Worm (Caenorhabditis elegans): ENCODE results near the gene flr-1.
A peak's percentile ranks its signal among the peaks of the same experiment; 100 is the strongest.

flr-1 gene

DNA sequence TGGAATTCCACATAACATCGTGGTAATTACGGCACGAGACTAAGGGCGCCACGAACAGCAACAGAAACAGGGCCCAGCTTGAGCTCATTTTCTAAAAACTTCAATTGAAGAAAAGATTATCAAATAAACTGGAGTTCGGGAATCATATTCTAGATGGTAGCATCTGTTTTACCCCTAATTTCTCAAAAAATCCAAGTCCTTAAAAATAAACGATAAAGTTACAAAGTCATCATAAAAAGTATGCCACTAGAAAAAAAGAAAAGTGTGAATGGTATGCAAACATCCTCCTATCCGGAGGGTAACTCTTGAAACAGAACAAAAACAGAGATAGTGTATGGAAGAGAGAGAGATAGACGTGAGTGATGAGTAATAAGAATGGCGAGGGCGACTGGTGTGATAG, 21.0 kb upstream of the flr-1 start, which contains the start of gene efn-3:
Gene efn-3 (minus strand): TSS at position 101 of the 400 bp plus-strand sequence.
- no peak for TF ChIP-seq ztf-29 (GFP tag; IDR thresholded peaks at IDR 0.05)
- TF ChIP-seq flt-1 (GFP tag; IDR thresholded peaks at IDR 0.05), result no peak
- TF ChIP-seq cog-1 (tag; optimal IDR thresholded peaks at IDR 0.05), result no peak
- TF ChIP-seq klf-2 (GFP tag; conservative IDR thresholded peaks at IDR 0.05), result no peak
- no peak for TF ChIP-seq tab-1 (GFP tag; IDR thresholded peaks at IDR 0.05)
- TF ChIP-seq med-1 (GFP tag; optimal IDR thresholded peaks at IDR 0.05; ENCODE audit: insufficient read depth), result no peak
- TF ChIP-seq T22C8.4 (GFP tag; IDR thresholded peaks at IDR 0.05), result no peak
- no peak for TF ChIP-seq ref-1 (GFP tag; conservative IDR thresholded peaks at IDR 0.05)
- no peak for TF ChIP-seq ztf-23 (GFP tag; IDR thresholded peaks at IDR 0.05)

DNA sequence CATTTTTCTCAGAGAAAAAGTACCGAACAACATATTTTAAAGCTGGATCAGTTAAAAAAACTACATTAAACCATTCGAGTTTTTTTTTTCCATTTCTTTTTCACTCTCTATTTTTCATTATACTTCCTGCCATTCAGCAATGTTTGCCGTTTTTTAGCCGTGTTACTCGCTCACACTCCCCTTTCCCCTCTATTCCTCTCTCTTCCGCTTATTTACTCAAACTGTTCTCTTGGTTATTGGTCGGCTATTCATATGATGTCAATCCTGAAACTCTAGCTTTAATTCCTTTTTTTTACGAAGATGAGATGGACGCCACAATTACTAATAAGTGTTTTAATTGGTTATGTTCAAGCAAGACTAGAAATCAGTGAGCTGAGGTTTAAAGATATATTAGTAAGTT, 15.5 kb upstream of the flr-1 start, which contains the start of gene tre-4:
Gene tre-4 (plus strand): TSS at position 301 of the 400 bp plus-strand sequence.
- TF ChIP-seq ztf-29 (GFP tag; IDR thresholded peaks at IDR 0.05) (no peak), ztf-23 (GFP tag; IDR thresholded peaks at IDR 0.05) (no peak), T22C8.4 (GFP tag; IDR thresholded peaks at IDR 0.05) (no peak), ref-1 (GFP tag; conservative IDR thresholded peaks at IDR 0.05) (no peak), klf-2 (GFP tag; conservative IDR thresholded peaks at IDR 0.05) (no peak), tab-1 (GFP tag; IDR thresholded peaks at IDR 0.05) (no peak), flt-1 (GFP tag; IDR thresholded peaks at IDR 0.05) (no peak), cog-1 (tag; optimal IDR thresholded peaks at IDR 0.05) (no peak), med-1 (GFP tag; optimal IDR thresholded peaks at IDR 0.05; ENCODE audit: insufficient read depth) (no peak)

DNA sequence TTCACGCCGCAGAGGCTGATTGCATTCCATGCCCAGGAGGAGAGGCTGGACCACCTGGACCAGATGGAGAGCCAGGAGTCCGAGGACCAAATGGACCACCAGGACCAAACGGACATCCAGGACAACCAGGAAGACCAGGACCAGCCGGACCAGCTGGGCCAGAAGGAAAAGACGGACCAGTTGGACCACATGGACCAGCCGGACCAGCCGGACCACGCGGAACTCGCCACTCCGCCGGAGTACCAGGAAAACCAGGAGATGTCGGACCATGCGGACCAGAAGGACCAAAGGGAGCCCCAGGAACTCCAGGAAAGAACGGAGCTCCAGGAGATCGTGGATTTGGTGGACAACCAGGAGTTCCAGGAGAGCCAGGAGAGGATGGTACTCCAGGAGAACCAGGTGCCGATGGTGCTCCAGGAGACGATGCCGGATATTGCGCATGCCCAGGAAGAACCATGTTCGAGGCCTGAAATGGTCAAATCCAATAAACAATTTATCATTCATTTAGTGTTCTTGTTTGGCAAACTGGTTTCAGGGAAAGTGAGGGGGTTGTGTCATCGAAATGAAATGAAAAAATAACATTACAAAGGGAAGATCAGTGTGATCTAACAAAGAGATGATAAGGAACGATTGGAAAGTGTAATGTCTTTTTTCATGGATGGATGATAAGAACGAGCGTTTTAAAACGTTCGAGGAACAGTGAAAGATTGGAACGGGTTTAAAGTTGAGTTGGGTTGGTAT, 13.7 kb upstream of the flr-1 start:
- no peak for TF ChIP-seq flt-1 (GFP tag; IDR thresholded peaks at IDR 0.05)
- TF ChIP-seq klf-2 (GFP tag; conservative IDR thresholded peaks at IDR 0.05), result no peak
- no peak for TF ChIP-seq ztf-23 (GFP tag; IDR thresholded peaks at IDR 0.05)
- no peak for TF ChIP-seq cog-1 (tag; optimal IDR thresholded peaks at IDR 0.05)
- TF ChIP-seq tab-1 (GFP tag; IDR thresholded peaks at IDR 0.05), result no peak
- no peak for TF ChIP-seq med-1 (GFP tag; optimal IDR thresholded peaks at IDR 0.05; ENCODE audit: insufficient read depth)
- no peak for TF ChIP-seq T22C8.4 (GFP tag; IDR thresholded peaks at IDR 0.05)
- no peak for TF ChIP-seq ztf-29 (GFP tag; IDR thresholded peaks at IDR 0.05)
- TF ChIP-seq ref-1 (GFP tag; conservative IDR thresholded peaks at IDR 0.05), result no peak

DNA sequence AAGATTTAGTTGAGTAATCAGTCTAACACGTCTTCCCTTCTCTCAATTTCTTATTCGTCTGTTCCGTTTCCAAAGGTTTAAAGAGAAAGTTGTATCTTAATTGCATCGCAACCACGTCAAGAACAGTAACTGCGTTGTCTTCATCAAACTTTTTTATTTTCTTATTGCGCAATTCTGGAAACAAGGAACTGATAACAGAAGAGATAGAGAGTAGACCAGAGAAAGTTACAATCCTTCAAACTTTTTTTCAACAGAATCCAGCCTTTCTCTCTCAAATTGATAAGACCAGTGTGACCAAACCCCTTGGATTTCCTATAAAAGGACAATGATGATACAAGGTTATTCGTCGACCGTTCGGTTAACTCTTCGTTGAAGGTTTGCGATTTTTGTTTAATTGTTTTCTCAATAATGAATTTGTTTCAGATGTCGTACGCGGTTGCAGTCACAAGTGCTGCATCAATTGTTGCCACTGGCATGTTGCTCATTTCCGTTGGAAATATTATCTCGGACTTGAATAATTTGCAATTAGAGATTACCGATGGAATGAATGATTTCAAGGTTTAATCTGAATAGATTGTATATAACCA, 12.8 kb upstream of the flr-1 start, which contains the start of gene col-184:
Gene col-184 (plus strand): TSS at position 409 of the 587 bp plus-strand sequence.
- TF ChIP-seq cog-1 (tag; optimal IDR thresholded peaks at IDR 0.05) (no peak), flt-1 (GFP tag; IDR thresholded peaks at IDR 0.05) (no peak), klf-2 (GFP tag; conservative IDR thresholded peaks at IDR 0.05) (no peak), ref-1 (GFP tag; conservative IDR thresholded peaks at IDR 0.05) (no peak), T22C8.4 (GFP tag; IDR thresholded peaks at IDR 0.05) (no peak), tab-1 (GFP tag; IDR thresholded peaks at IDR 0.05) (no peak), ztf-29 (GFP tag; IDR thresholded peaks at IDR 0.05) (no peak), med-1 (GFP tag; optimal IDR thresholded peaks at IDR 0.05; ENCODE audit: insufficient read depth) (no peak), ztf-23 (GFP tag; IDR thresholded peaks at IDR 0.05) (no peak)

DNA sequence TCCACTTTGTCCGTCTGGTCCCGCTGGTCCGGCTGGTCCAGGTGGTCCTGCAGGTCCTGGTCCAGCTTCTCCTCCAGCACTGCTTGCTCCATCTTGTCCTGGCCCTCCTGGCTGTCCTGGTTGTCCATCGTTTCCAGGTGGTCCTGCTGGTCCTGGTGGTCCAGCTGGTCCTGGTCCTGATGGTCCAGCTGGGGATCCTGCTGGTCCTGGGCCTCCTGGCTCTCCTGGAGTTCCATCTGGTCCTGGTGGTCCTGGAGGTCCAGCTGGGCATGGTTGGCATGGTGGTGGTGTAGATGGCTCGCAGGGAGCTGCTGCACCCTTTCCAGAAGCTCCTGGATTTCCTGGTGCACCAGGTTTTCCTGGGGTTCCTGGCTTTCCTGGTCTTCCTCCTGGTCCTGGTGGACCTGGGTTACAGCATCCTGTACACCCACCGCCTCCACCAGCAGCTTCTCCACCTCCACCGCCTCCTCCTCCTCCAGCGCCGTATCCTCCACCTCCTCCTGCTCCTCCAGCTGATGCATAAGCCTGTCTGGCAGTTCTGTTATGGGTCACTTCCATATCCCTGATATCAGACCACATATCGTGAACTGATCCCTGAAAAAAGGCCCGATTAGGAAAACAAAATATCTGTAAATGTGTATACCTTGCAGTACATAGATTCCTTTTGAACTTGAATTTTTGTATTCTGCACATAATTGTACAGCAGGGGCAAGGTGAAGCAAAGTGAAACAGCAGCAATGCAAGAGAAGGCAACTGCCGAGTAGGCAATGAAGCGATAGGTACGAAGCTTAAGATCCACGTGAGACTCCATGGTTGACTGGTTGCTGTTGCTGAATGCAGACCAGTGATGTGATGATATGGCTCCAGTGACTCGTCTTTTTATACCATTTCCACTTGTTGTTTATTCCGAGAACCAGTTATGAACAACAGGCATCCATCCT, 10.9 kb upstream of the flr-1 start, which contains the start of gene col-183:
Gene col-183 (minus strand): TSS at position 839 of the 941 bp plus-strand sequence.
- TF ChIP-seq tab-1 (GFP tag; IDR thresholded peaks at IDR 0.05) (no peak), flt-1 (GFP tag; IDR thresholded peaks at IDR 0.05) (no peak), ztf-29 (GFP tag; IDR thresholded peaks at IDR 0.05) (no peak)

DNA sequence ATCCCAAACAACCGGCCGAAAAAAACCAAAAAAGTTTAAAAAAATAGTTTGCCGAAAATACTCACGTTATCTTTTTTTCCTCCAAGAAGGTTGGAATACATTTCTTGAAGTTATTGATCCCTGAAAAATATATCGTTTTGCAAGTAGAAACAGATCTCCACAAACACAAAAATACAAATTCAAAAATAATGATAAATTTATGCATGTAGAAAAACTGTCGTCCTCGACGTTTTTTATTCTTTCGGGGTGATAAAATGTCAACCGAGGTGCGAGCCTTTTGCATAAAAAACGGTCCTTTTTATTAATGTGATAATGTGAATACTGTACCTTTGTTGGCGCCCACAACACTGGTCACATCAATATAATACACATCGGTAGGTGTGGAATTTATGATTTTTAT, 7.5 kb upstream of the flr-1 start, which contains the start of gene F02D10.2:
Gene F02D10.2 (minus strand): TSS at position 101 of the 400 bp plus-strand sequence.
- no peak for TF ChIP-seq klf-2 (GFP tag; conservative IDR thresholded peaks at IDR 0.05)

DNA sequence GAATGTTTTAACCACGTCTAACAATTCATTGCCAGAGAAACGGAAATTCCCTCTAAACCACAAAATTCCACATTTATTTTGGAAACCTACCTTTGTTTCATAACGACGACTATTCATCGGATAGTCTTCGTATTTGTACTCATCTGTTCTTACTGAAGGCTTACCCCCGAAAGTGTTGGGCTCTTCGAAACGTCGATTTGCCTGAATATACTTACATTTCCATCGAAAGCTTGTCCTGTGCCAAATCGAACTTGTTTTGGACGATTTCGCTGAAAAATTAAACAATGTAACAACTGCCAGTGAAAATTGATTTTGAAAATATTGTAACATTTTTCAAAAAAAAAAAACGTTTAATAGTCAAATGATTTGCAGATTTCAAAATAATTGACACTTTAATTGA, 6.2 kb upstream of the flr-1 start, which contains the start of gene F02D10.3:
Gene F02D10.3 (minus strand): TSS at position 101 of the 400 bp plus-strand sequence.
- no peak for TF ChIP-seq med-1 (GFP tag; optimal IDR thresholded peaks at IDR 0.05; ENCODE audit: insufficient read depth)
- TF ChIP-seq klf-2 (GFP tag; conservative IDR thresholded peaks at IDR 0.05), result no peak
- no peak for TF ChIP-seq cog-1 (tag; optimal IDR thresholded peaks at IDR 0.05)
- TF ChIP-seq ref-1 (GFP tag; conservative IDR thresholded peaks at IDR 0.05), result no peak
- no peak for TF ChIP-seq tab-1 (GFP tag; IDR thresholded peaks at IDR 0.05)
- TF ChIP-seq ztf-23 (GFP tag; IDR thresholded peaks at IDR 0.05), result no peak

DNA sequence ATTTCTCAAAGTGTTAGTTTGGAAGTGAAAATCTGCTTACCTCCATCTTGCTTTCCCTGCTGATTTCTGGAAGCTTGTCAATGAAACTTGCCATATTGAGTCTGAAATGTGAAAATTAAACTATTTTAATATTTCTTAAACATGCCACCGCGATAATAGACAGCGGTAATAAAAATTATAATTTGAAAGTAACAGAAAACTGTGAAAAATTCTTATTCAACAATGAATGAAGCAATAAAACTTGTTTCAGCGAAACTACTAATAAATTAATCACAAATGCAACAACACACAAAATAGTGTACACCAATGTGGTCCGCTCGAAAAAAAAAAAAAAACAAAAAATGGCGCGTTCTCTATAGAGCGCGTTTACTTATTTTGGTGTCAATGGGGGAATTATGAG, 4.8 kb downstream of the flr-1 start, which contains the start of gene F02D10.6:
Gene F02D10.6 (minus strand): TSS at position 101 of the 400 bp plus-strand sequence.
- TF ChIP-seq tab-1 (GFP tag; IDR thresholded peaks at IDR 0.05) (no peak), med-1 (GFP tag; optimal IDR thresholded peaks at IDR 0.05; ENCODE audit: insufficient read depth) (no peak), ztf-23 (GFP tag; IDR thresholded peaks at IDR 0.05) (no peak), ref-1 (GFP tag; conservative IDR thresholded peaks at IDR 0.05) (no peak), klf-2 (GFP tag; conservative IDR thresholded peaks at IDR 0.05) (no peak), ztf-29 (GFP tag; IDR thresholded peaks at IDR 0.05) (no peak), flt-1 (GFP tag; IDR thresholded peaks at IDR 0.05) (no peak), cog-1 (tag; optimal IDR thresholded peaks at IDR 0.05) (no peak), T22C8.4 (GFP tag; IDR thresholded peaks at IDR 0.05) (no peak)

DNA sequence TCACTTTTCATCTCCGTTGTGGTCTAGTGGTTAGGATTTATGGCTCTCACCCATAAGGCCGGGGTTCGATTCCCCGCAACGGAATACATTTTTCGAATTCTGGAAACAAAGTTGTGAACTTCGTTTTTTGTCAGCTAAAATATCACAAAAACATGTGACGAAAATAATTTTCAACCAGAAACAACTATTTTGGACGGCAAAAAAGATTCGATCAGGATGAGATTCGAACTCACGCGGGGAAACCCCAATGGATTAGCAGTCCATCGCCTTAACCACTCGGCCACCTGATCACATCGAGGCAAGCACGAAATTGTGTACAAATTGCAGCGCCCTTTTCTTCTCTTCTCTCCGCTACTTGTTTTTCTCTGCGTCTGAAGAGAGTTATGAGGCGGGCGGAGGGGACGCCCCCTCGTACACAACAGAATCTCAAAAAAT, 7.7 kb downstream of the flr-1 start:
- TF ChIP-seq T22C8.4 (GFP tag; IDR thresholded peaks at IDR 0.05) (peak; percentile 74), flt-1 (GFP tag; IDR thresholded peaks at IDR 0.05) (peak; percentile 83), tab-1 (GFP tag; IDR thresholded peaks at IDR 0.05) (peak; percentile 87), ref-1 (GFP tag; conservative IDR thresholded peaks at IDR 0.05) (peak; percentile 68), cog-1 (tag; optimal IDR thresholded peaks at IDR 0.05) (peak; percentile 55), klf-2 (GFP tag; conservative IDR thresholded peaks at IDR 0.05) (0 out of 2 replicates have a peak, but pooled peaks have one; percentile 47), ztf-23 (GFP tag; IDR thresholded peaks at IDR 0.05) (peak; percentile 92), ztf-29 (GFP tag; IDR thresholded peaks at IDR 0.05) (peak; percentile 73)

All from whole organism, midembryonic.